Worm (Caenorhabditis elegans): ENCODE measurements around the gene cap-1.

DNA sequence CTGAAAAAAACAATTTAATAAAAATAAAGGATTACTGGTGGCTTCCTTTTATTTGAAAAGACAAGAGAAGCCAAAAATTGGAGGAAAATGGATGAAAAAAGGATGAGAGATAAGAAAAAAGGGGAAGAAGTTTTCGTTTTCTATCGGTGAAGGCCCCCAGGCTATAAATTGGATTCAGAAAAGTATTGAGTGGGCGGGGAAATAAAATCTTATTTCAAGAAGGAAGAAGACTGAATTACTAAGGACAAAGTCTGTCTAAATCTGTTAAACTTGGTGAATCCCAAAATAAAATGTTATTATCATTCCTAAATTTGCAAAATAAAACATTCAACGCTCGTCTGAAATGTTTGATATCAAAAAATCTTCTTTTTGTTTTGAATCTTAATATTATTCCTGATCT is 7.9 kb downstream of the cap-1 start:
- TF ChIP-seq hmg-4 (GFP tag; optimal IDR thresholded peaks at IDR 0.05) (no peak), ceh-36 (tag; optimal IDR thresholded peaks at IDR 0.05) (no peak), scrt-1 (GFP tag; IDR thresholded peaks at IDR 0.05) (no peak), ama-1 (optimal IDR thresholded peaks at IDR 0.05) (no peak), hmbx-1 (tag; optimal IDR thresholded peaks at IDR 0.05) (no peak), ets-7 (tag; optimal IDR thresholded peaks at IDR 0.05) (no peak), B0310.2 (tag; optimal IDR thresholded peaks at IDR 0.05) (no peak), sea-1 (GFP tag; conservative IDR thresholded peaks at IDR 0.05) (no peak), aly-1 (tag; optimal IDR thresholded peaks at IDR 0.05) (no peak), tbx-37 (GFP tag; conservative IDR thresholded peaks at IDR 0.05) (no peak), pes-1 (GFP tag; IDR thresholded peaks at IDR 0.05) (no peak), ceh-13 (GFP tag; optimal IDR thresholded peaks at IDR 0.05) (no peak), hnd-1 (tag; optimal IDR thresholded peaks at IDR 0.05) (no peak)
